Fruit fly (Drosophila melanogaster) whole organism: ENCODE results near the gene Sema5c.
A peak's percentile ranks its signal among the peaks of the same experiment; 100 is the strongest.

ENCODE experiments used
- CG8478 ChIP-seq: fragments of >200 bp; optimal IDR thresholded peaks from 2 replicates; lab custom pipeline; 2018; ENCODE audit warnings: inconsistent platforms
- Dll ChIP-seq: fragments of >200 bp; optimal IDR thresholded peaks from 2 replicates; lab custom pipeline; 2017
- EcR ChIP-seq, 2 experiments: fragments of >200 bp; optimal IDR thresholded peaks; 2 replicates each; lab custom pipeline; 2017; ENCODE audit warnings: missing biosample characterization in 2 of 2, missing genetic modification characterization in 2 of 2, missing genetic modification reagents in 2 of 2
- pan ChIP-seq: fragments of >200 bp; optimal IDR thresholded peaks from 2 replicates; lab custom pipeline; 2017
- psq ChIP-seq: fragments of >200 bp; optimal IDR thresholded peaks from 2 replicates; lab custom pipeline; 2017
- usp ChIP-seq: fragments of >200 bp; optimal IDR thresholded peaks from 2 replicates; lab custom pipeline; 2017; ENCODE audit warnings: missing biosample characterization, missing genetic modification characterization, mixed read lengths

Gene Sema5c

dm6 chr3L:12115103-12115502, 33.5 kb upstream of the Sema5c start:
- TF ChIP-seq pan (no peak), psq (lab: Kevin White, UChicago) (no peak), EcR (GFP tag; optimal IDR thresholded peaks at IDR 0.05; lab: Kevin White, UChicago) (no peak), Dll (lab: Kevin White, UChicago) (no peak), usp (no peak), CG8478 (lab: Kevin White, UChicago) (no peak)

- TF ChIP-seq psq (lab: Kevin White, UChicago), result no peak
These were observed 32.6 kb upstream of the Sema5c start for dm6 chr3L:12114188-12114587.

dm6 chr3L:12113589-12113988, 32.0 kb upstream of the Sema5c start:
- TF ChIP-seq pan (no peak), EcR (GFP tag; optimal IDR thresholded peaks at IDR 0.05; lab: Kevin White, UChicago) (no peak), usp (no peak), psq (lab: Kevin White, UChicago) (no peak), CG8478 (lab: Kevin White, UChicago) (no peak), Dll (lab: Kevin White, UChicago) (no peak)

dm6 chr3L:12112967-12113366, 31.3 kb upstream of the Sema5c start:
- TF ChIP-seq pan (no peak), psq (lab: Kevin White, UChicago) (no peak), usp (no peak), CG8478 (lab: Kevin White, UChicago) (no peak), EcR (GFP tag; optimal IDR thresholded peaks at IDR 0.05; lab: Kevin White, UChicago) (no peak), Dll (lab: Kevin White, UChicago) (no peak)

dm6 chr3L:12111081-12111958, 29.7 kb upstream of the Sema5c start:
- TF ChIP-seq EcR (GFP tag; optimal IDR thresholded peaks at IDR 0.05; lab: Kevin White, UChicago) (peak in 1 of 2 experiments; percentile 77), Dll (lab: Kevin White, UChicago) (no peak), usp (no peak)

- no peak for TF ChIP-seq usp
- TF ChIP-seq psq (lab: Kevin White, UChicago), result no peak
- TF ChIP-seq Dll (lab: Kevin White, UChicago), result no peak
- no peak for TF ChIP-seq EcR (GFP tag; optimal IDR thresholded peaks at IDR 0.05; lab: Kevin White, UChicago)
- TF ChIP-seq CG8478 (lab: Kevin White, UChicago), result no peak
- no peak for TF ChIP-seq pan
These were observed 27.5 kb upstream of the Sema5c start for dm6 chr3L:12109045-12109632.

dm6 chr3L:12108515-12108914, 26.9 kb upstream of the Sema5c start:
- TF ChIP-seq usp (no peak), pan (no peak), CG8478 (lab: Kevin White, UChicago) (no peak), psq (lab: Kevin White, UChicago) (no peak), Dll (lab: Kevin White, UChicago) (no peak), EcR (GFP tag; optimal IDR thresholded peaks at IDR 0.05; lab: Kevin White, UChicago) (no peak)

- TF ChIP-seq usp, result no peak
- no peak for TF ChIP-seq psq (lab: Kevin White, UChicago)
- no peak for TF ChIP-seq pan
- no peak for TF ChIP-seq EcR (GFP tag; optimal IDR thresholded peaks at IDR 0.05; lab: Kevin White, UChicago)
These were observed 25.7 kb upstream of the Sema5c start for dm6 chr3L:12107378-12107777.

dm6 chr3L:12101924-12102383, 20.3 kb upstream of the Sema5c start:
- TF ChIP-seq EcR (GFP tag; optimal IDR thresholded peaks at IDR 0.05; lab: Kevin White, UChicago), result no peak
- no peak for TF ChIP-seq pan
- no peak for TF ChIP-seq CG8478 (lab: Kevin White, UChicago)
- TF ChIP-seq psq (lab: Kevin White, UChicago), result no peak
- no peak for TF ChIP-seq Dll (lab: Kevin White, UChicago)
- no peak for TF ChIP-seq usp

dm6 chr3L:12099329-12100031, 17.9 kb upstream of the Sema5c start:
- TF ChIP-seq usp, result no peak

dm6 chr3L:12096799-12097662, 15.4 kb upstream of the Sema5c start:
- TF ChIP-seq CG8478 (lab: Kevin White, UChicago) (no peak), usp (no peak), EcR (GFP tag; optimal IDR thresholded peaks at IDR 0.05; lab: Kevin White, UChicago) (no peak), psq (lab: Kevin White, UChicago) (no peak), pan (no peak), Dll (lab: Kevin White, UChicago) (no peak)

- no peak for TF ChIP-seq Dll (lab: Kevin White, UChicago)
- no peak for TF ChIP-seq psq (lab: Kevin White, UChicago)
- no peak for TF ChIP-seq EcR (GFP tag; optimal IDR thresholded peaks at IDR 0.05; lab: Kevin White, UChicago)
- no peak for TF ChIP-seq CG8478 (lab: Kevin White, UChicago)
- no peak for TF ChIP-seq usp
- no peak for TF ChIP-seq pan
These were observed 14.3 kb upstream of the Sema5c start for dm6 chr3L:12095960-12096359.
